Fruit fly (Drosophila melanogaster) whole organism, wandering third instar larva: Measurements from ENCODE around the gene CG42828.

ENCODE experiments used
- Abd-B ChIP-seq: fragments of >200 bp; optimal IDR thresholded peaks from 2 replicates; lab custom pipeline; 2017; ENCODE audit warnings: missing biosample characterization, missing genetic modification characterization
- CG32264 ChIP-seq: fragments of 200-800 bp; sonication (Bioruptor generic); optimal IDR thresholded peaks from 2 replicates; lab custom pipeline; 2016; ENCODE audit warnings: missing biosample characterization, missing genetic modification characterization
- CG9705 ChIP-seq: fragments of 200-800 bp; sonication (Bioruptor generic); optimal IDR thresholded peaks from 2 replicates; lab custom pipeline; 2018; ENCODE audit warnings: missing biosample characterization, mild to moderate bottlenecking, missing genetic modification characterization
- Dfd ChIP-seq: fragments of >200 bp; optimal IDR thresholded peaks from 2 replicates; lab custom pipeline; 2017; ENCODE audit warnings: missing biosample characterization, missing genetic modification characterization
- Dif ChIP-seq: fragments of 200-275, 200-300 bp; sonication (Bioruptor generic); optimal IDR thresholded peaks from 2 replicates; lab custom pipeline; 2018; ENCODE audit warnings: missing biosample characterization, missing genetic modification characterization; ENCODE audit not compliant: partially characterized antibody
- GATAd ChIP-seq: sonication (Bioruptor generic); optimal IDR thresholded peaks from 2 replicates; lab custom pipeline; 2016; ENCODE audit warnings: missing biosample characterization, missing genetic modification characterization
- HLH106 ChIP-seq: fragments of 200-800 bp; optimal IDR thresholded peaks from 3 replicates; lab custom pipeline; 2019; ENCODE audit warnings: missing biosample characterization, mild to moderate bottlenecking, missing genetic modification characterization, moderate library complexity
- Hnf4 ChIP-seq: fragments of 200-800 bp; sonication (Bioruptor generic); optimal IDR thresholded peaks from 2 replicates; lab custom pipeline; 2016; ENCODE audit warnings: missing biosample characterization, mild to moderate bottlenecking, missing genetic modification characterization
- Hr83 ChIP-seq: fragments of 200-300 bp; sonication (Bioruptor generic); optimal IDR thresholded peaks from 2 replicates; lab custom pipeline; 2016; ENCODE audit warnings: missing biosample characterization, mild to moderate bottlenecking, missing genetic modification characterization, moderate library complexity; ENCODE audit not compliant: poor library complexity, severe bottlenecking
- Jra ChIP-seq: sonication (Bioruptor generic); optimal IDR thresholded peaks from 2 replicates; lab custom pipeline; 2016; ENCODE audit warnings: missing biosample characterization, missing genetic modification characterization
- Mio ChIP-seq: sonication (Bioruptor generic); optimal IDR thresholded peaks from 2 replicates; lab custom pipeline; 2016; ENCODE audit warnings: missing biosample characterization, missing genetic modification characterization
- N ChIP-seq: fragments of >200 bp; optimal IDR thresholded peaks from 2 replicates; lab custom pipeline; 2018; ENCODE audit warnings: missing biosample characterization, missing external identifiers, missing genetic modification characterization
- OdsH ChIP-seq: fragments of 200-800 bp; sonication (Bioruptor generic); optimal IDR thresholded peaks from 2 replicates; lab custom pipeline; 2016; ENCODE audit warnings: missing biosample characterization, mild to moderate bottlenecking, missing genetic modification characterization
- Sp1 ChIP-seq: fragments of 200-800 bp; sonication (Bioruptor generic); optimal IDR thresholded peaks from 3 replicates; lab custom pipeline; 2019; ENCODE audit warnings: missing biosample characterization, mild to moderate bottlenecking, missing genetic modification characterization, moderate library complexity
- Vsx2 ChIP-seq: fragments of 200-300, 225-300 bp; sonication (Bioruptor generic); optimal IDR thresholded peaks from 2 replicates; lab custom pipeline; 2018; ENCODE audit warnings: missing biosample characterization, missing genetic modification characterization; ENCODE audit not compliant: partially characterized antibody
- br ChIP-seq: fragments of 200-800 bp; sonication (Bioruptor generic); optimal IDR thresholded peaks from 2 replicates; lab custom pipeline; 2016; ENCODE audit warnings: missing biosample characterization, missing genetic modification characterization
- dl ChIP-seq, 2 experiments: fragments of 175-275, 200-275 bp in 1 of 2; fragments of 200-275 bp in 1 of 2; sonication (Bioruptor generic); optimal IDR thresholded peaks; lab custom pipeline; 2018; ENCODE audit warnings: mild to moderate bottlenecking in 2 of 2, missing biosample characterization in 2 of 2, missing genetic modification characterization in 2 of 2, moderate library complexity in 2 of 2; ENCODE audit not compliant: partially characterized antibody in 2 of 2, insufficient read depth in 1 of 2
- dmrt93B ChIP-seq: fragments of 200-800 bp; sonication (Bioruptor generic); optimal IDR thresholded peaks from 2 replicates; lab custom pipeline; 2018; ENCODE audit warnings: missing biosample characterization, mild to moderate bottlenecking, missing genetic modification characterization
- ey ChIP-seq: fragments of 200-800 bp; sonication (Bioruptor generic); optimal IDR thresholded peaks from 2 replicates; lab custom pipeline; 2016; ENCODE audit warnings: missing biosample characterization, missing genetic modification characterization
- foxo ChIP-seq, 2 experiments: fragments of 200-800 bp; sonication (Bioruptor generic); optimal IDR thresholded peaks; 2 replicates in 1 of 2; 3 replicates in 1 of 2; lab custom pipeline; 2016 to 2017; ENCODE audit warnings: missing biosample characterization in 2 of 2, missing genetic modification characterization in 2 of 2
- fru ChIP-seq: fragments of 200-800 bp; sonication (Bioruptor generic); optimal IDR thresholded peaks from 3 replicates; lab custom pipeline; 2016; ENCODE audit warnings: missing biosample characterization, mild to moderate bottlenecking, missing genetic modification characterization
- jim ChIP-seq: fragments of 175-275, 200-325 bp; sonication (Bioruptor generic); optimal IDR thresholded peaks from 2 replicates; lab custom pipeline; 2016; ENCODE audit warnings: missing biosample characterization, mild to moderate bottlenecking, missing genetic modification characterization
- lola ChIP-seq: fragments of >200 bp; optimal IDR thresholded peaks from 2 replicates; lab custom pipeline; 2017; ENCODE audit warnings: missing biosample characterization, missing genetic modification characterization
- pan ChIP-seq: fragments of >200 bp; optimal IDR thresholded peaks from 2 replicates; lab custom pipeline; 2017
- psq ChIP-seq: fragments of 200-800 bp; sonication (Bioruptor generic); optimal IDR thresholded peaks from 3 replicates; lab custom pipeline; 2017; ENCODE audit warnings: missing biosample characterization, mild to moderate bottlenecking, missing genetic modification characterization, moderate library complexity
- rgr ChIP-seq: fragments of 200-800 bp; sonication (Bioruptor generic); optimal IDR thresholded peaks from 3 replicates; lab custom pipeline; 2016; ENCODE audit warnings: missing biosample characterization, mild to moderate bottlenecking, missing genetic modification characterization
- sage ChIP-seq: fragments of 200-800 bp; sonication (Bioruptor generic); optimal IDR thresholded peaks from 2 replicates; lab custom pipeline; 2016; ENCODE audit warnings: missing biosample characterization, mild to moderate bottlenecking, missing genetic modification characterization
- sv ChIP-seq: fragments of 200-800 bp; sonication (Bioruptor generic); optimal IDR thresholded peaks from 3 replicates; lab custom pipeline; 2016; ENCODE audit warnings: missing biosample characterization, missing genetic modification characterization
- tai ChIP-seq: sonication (Bioruptor generic); optimal IDR thresholded peaks from 2 replicates; lab custom pipeline; 2016; ENCODE audit warnings: missing biosample characterization, missing genetic modification characterization
- usp ChIP-seq: fragments of >200 bp; optimal IDR thresholded peaks from 2 replicates; lab custom pipeline; 2017; ENCODE audit warnings: missing biosample characterization, missing genetic modification characterization
- woc ChIP-seq: sonication (Bioruptor generic); optimal IDR thresholded peaks from 2 replicates; lab custom pipeline; 2016; ENCODE audit warnings: missing biosample characterization, mild to moderate bottlenecking, missing genetic modification characterization

Gene CG42828

dm6 chr3R:23399679-23400078 lies 26.2 kb downstream of the CG42828 start:
- TF ChIP-seq Abd-B (GFP tag; lab: Kevin White, UChicago) (no peak), br (GFP tag; lab: Kevin White, UChicago) (no peak)

dm6 chr3R:23401519-23401918 lies 28.0 kb downstream of the CG42828 start:
- TF ChIP-seq jim, result no peak
- TF ChIP-seq Jra (GFP tag; lab: Kevin White, UChicago), result no peak
- no peak for TF ChIP-seq foxo (GFP tag; optimal IDR thresholded peaks at IDR 0.05; lab: Kevin White, UChicago)
- TF ChIP-seq pan, result no peak

DNA sequence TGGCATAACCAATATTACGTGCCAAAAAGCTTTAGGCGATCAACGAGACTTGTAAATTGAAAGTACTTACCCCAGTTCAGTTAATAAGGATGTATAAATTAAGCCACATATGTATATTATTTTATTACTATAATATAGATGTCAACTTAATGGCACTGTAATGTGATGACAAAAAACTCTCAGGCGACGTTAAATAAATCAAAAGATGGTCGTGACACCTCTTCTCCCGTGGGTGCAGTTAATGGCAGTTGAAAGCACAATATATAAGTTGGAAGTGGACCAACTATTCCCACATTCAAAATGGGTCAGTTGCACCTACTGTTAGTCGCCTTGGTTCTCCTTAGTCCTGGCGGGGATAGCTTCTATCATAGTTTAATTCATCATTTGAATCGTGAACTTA lies 29.0 kb downstream of the CG42828 start, which contains the start of gene Ir94d:
Gene Ir94d (plus strand): TSS at position 301 of the 400 bp plus-strand sequence.
- no peak for TF ChIP-seq OdsH (GFP tag; lab: Kevin White, UChicago)
- TF ChIP-seq Hr83, result no peak
- no peak for TF ChIP-seq pan
- no peak for TF ChIP-seq Hnf4 (GFP tag; lab: Kevin White, UChicago)

dm6 chr3R:23403628-23404027 lies 30.1 kb downstream of the CG42828 start, which contains the start of gene CG17380:
Gene CG17380 (minus strand): TSS chr3R:23403728.
- no peak for TF ChIP-seq GATAd (GFP tag; lab: Kevin White, UChicago)
- TF ChIP-seq Hnf4 (GFP tag; lab: Kevin White, UChicago), result no peak
- TF ChIP-seq lola, result no peak
- no peak for TF ChIP-seq Abd-B (GFP tag; lab: Kevin White, UChicago)
- no peak for TF ChIP-seq Dfd (GFP tag; lab: Kevin White, UChicago)
- no peak for TF ChIP-seq CG32264 (GFP tag; lab: Kevin White, UChicago)
- TF ChIP-seq usp, result no peak
- no peak for TF ChIP-seq psq (GFP tag; lab: Kevin White, UChicago)
- no peak for TF ChIP-seq br (GFP tag; lab: Kevin White, UChicago)
- TF ChIP-seq rgr (GFP tag; lab: Kevin White, UChicago), result no peak
- TF ChIP-seq ey (GFP tag; lab: Kevin White, UChicago), result no peak
- TF ChIP-seq Dif (GFP tag; lab: Kevin White, UChicago), result no peak
- no peak for TF ChIP-seq sage (GFP tag; lab: Kevin White, UChicago)
- TF ChIP-seq tai, result no peak
- TF ChIP-seq pan, result no peak
- TF ChIP-seq, all 38 proteins: peak for 0

dm6 chr3R:23405209-23405608 lies 31.7 kb downstream of the CG42828 start, which contains the start of gene Ir94e:
Gene Ir94e (plus strand): TSS chr3R:23405509.
- no peak for TF ChIP-seq psq (GFP tag; lab: Kevin White, UChicago)
- no peak for TF ChIP-seq Hr83
- TF ChIP-seq Vsx2 (GFP tag; lab: Kevin White, UChicago), result no peak
- no peak for TF ChIP-seq Mio (GFP tag; lab: Kevin White, UChicago)
- TF ChIP-seq tai, result no peak
- no peak for TF ChIP-seq fru
- no peak for TF ChIP-seq jim
- TF ChIP-seq HLH106 (tag; lab: Kevin White, UChicago), result no peak
- TF ChIP-seq CG9705 (GFP tag; lab: Kevin White, UChicago), result no peak
- TF ChIP-seq foxo (GFP tag; optimal IDR thresholded peaks at IDR 0.05; lab: Kevin White, UChicago), result no peak
- no peak for TF ChIP-seq ey (GFP tag; lab: Kevin White, UChicago)
- TF ChIP-seq br (GFP tag; lab: Kevin White, UChicago), result no peak
- no peak for TF ChIP-seq sv
- no peak for TF ChIP-seq Abd-B (GFP tag; lab: Kevin White, UChicago)
- no peak for TF ChIP-seq Dfd (GFP tag; lab: Kevin White, UChicago)
- TF ChIP-seq N (GFP tag; lab: Kevin White, UChicago), result no peak
- TF ChIP-seq woc (GFP tag; lab: Kevin White, UChicago), result no peak
- no peak for TF ChIP-seq Sp1

dm6 chr3R:23407880-23408279 lies 34.4 kb downstream of the CG42828 start:
- TF ChIP-seq dl (GFP tag; optimal IDR thresholded peaks at IDR 0.05; lab: Kevin White, UChicago; ENCODE audit: insufficient read depth in 1 of 2, partially characterized antibody in 2 of 2), result no peak
- no peak for TF ChIP-seq tai
- TF ChIP-seq br (GFP tag; lab: Kevin White, UChicago), result no peak
- no peak for TF ChIP-seq dmrt93B (GFP tag; lab: Kevin White, UChicago)
